Fruit fly (Drosophila melanogaster) whole organism, prepupa: ENCODE measurements around the gene CAH7.

ENCODE experiments used
- Blimp-1 ChIP-seq: fragments of 200-800 bp; sonication (Bioruptor generic); optimal IDR thresholded peaks from 3 replicates; lab custom pipeline; 2017; ENCODE audit warnings: missing biosample characterization, missing genetic modification characterization, mild to moderate bottlenecking, moderate library complexity, missing genetic modification reagents
- CG11294 ChIP-seq: fragments of 200-800 bp; sonication (Bioruptor generic); IDR thresholded peaks from 2 replicates; pipeline ENCODE4 v1.3.6; 2022; ENCODE audit warnings: missing biosample characterization, missing genetic modification characterization
- CG11762 ChIP-seq: fragments of 200-800 bp; sonication (Bioruptor generic); optimal IDR thresholded peaks from 3 replicates; lab custom pipeline; 2016; ENCODE audit warnings: missing biosample characterization, missing genetic modification characterization; ENCODE audit not compliant: insufficient read depth
- CG11902 ChIP-seq: fragments of 200-800 bp; sonication (Bioruptor generic); optimal IDR thresholded peaks from 3 replicates; lab custom pipeline; 2016; ENCODE audit warnings: missing biosample characterization, missing genetic modification characterization
- CG15336 ChIP-seq: fragments of 200-800 bp; sonication (Bioruptor generic); IDR thresholded peaks from 2 replicates; pipeline ENCODE4 v1.3.6; 2022; ENCODE audit warnings: missing biosample characterization, missing genetic modification characterization
- CG3032 ChIP-seq: fragments of 200-800 bp; optimal IDR thresholded peaks from 2 replicates; lab custom pipeline; 2019; ENCODE audit warnings: missing biosample characterization, mild to moderate bottlenecking, missing genetic modification characterization, moderate library complexity
- CG32006 ChIP-seq: fragments of 200-800 bp; sonication (Bioruptor generic); optimal IDR thresholded peaks from 3 replicates; lab custom pipeline; 2017; ENCODE audit warnings: missing biosample characterization, mild to moderate bottlenecking, missing genetic modification characterization
- CG34406 ChIP-seq: fragments of 200-800 bp; sonication (Bioruptor generic); optimal IDR thresholded peaks from 3 replicates; lab custom pipeline; 2016; ENCODE audit warnings: missing biosample characterization, missing genetic modification characterization
- CG3919 ChIP-seq: fragments of 200-800 bp; sonication (Bioruptor generic); optimal IDR thresholded peaks from 3 replicates; lab custom pipeline; 2016; ENCODE audit warnings: missing biosample characterization, missing genetic modification characterization
- CG4318 ChIP-seq: fragments of 200-800 bp; sonication (Bioruptor generic); optimal IDR thresholded peaks from 3 replicates; lab custom pipeline; 2017; ENCODE audit warnings: missing biosample characterization, mild to moderate bottlenecking, missing genetic modification characterization
- CG6163 ChIP-seq: fragments of 200-800 bp; sonication (Bioruptor generic); IDR thresholded peaks from 3 replicates; pipeline ENCODE4 v1.3.6; 2022; ENCODE audit warnings: missing biosample characterization, missing genetic modification characterization
- CG6276 ChIP-seq: fragments of 200-800 bp; sonication (Bioruptor generic); optimal IDR thresholded peaks from 2 replicates; lab custom pipeline; 2017; ENCODE audit warnings: missing biosample characterization, mild to moderate bottlenecking, missing genetic modification characterization
- CG6792 ChIP-seq: fragments of 200-800 bp; sonication (Bioruptor generic); optimal IDR thresholded peaks from 3 replicates; lab custom pipeline; 2016; ENCODE audit warnings: missing biosample characterization, missing genetic modification characterization
- CG6808 ChIP-seq: fragments of 200-800 bp; sonication (Bioruptor generic); optimal IDR thresholded peaks from 3 replicates; lab custom pipeline; 2017; ENCODE audit warnings: missing biosample characterization, missing genetic modification characterization, mild to moderate bottlenecking, moderate library complexity, missing genetic modification reagents
- CG7368 ChIP-seq: fragments of 200-800 bp; sonication (Bioruptor generic); optimal IDR thresholded peaks from 3 replicates; lab custom pipeline; 2016; ENCODE audit warnings: missing biosample characterization, missing genetic modification characterization
- CG8119 ChIP-seq: fragments of 200-800 bp; sonication (Bioruptor generic); IDR thresholded peaks from 3 replicates; pipeline ENCODE4 v1.3.6; 2022; ENCODE audit warnings: missing biosample characterization, missing genetic modification characterization
- CG8319 ChIP-seq: fragments of 200-800 bp; sonication (Bioruptor generic); optimal IDR thresholded peaks from 3 replicates; lab custom pipeline; 2016; ENCODE audit warnings: missing biosample characterization, missing genetic modification characterization
- CG8632 ChIP-seq: fragments of 200-800 bp; sonication (Bioruptor generic); optimal IDR thresholded peaks from 3 replicates; lab custom pipeline; 2016; ENCODE audit warnings: missing biosample characterization, missing genetic modification characterization
- Eip75B ChIP-seq: fragments of 200-800 bp; sonication (Bioruptor generic); optimal IDR thresholded peaks from 3 replicates; lab custom pipeline; 2016; ENCODE audit warnings: missing biosample characterization, missing genetic modification characterization
- Ets21C ChIP-seq: fragments of 200-800 bp; sonication (Bioruptor generic); optimal IDR thresholded peaks from 3 replicates; lab custom pipeline; 2016; ENCODE audit warnings: missing biosample characterization, missing genetic modification characterization
- Hr38 ChIP-seq: sonication (Bioruptor generic); optimal IDR thresholded peaks from 2 replicates; lab custom pipeline; 2016; ENCODE audit warnings: missing biosample characterization, missing genetic modification characterization
- Hr4 ChIP-seq: fragments of 200-800 bp; sonication (Bioruptor generic); optimal IDR thresholded peaks from 3 replicates; lab custom pipeline; 2016; ENCODE audit warnings: missing biosample characterization, missing genetic modification characterization
- Lpt ChIP-seq: fragments of 200-800 bp; sonication (Bioruptor generic); optimal IDR thresholded peaks from 3 replicates; lab custom pipeline; 2016; ENCODE audit warnings: missing biosample characterization, missing genetic modification characterization
- Met ChIP-seq: fragments of 200-800 bp; sonication (Bioruptor generic); optimal IDR thresholded peaks from 3 replicates; lab custom pipeline; 2016; ENCODE audit warnings: missing biosample characterization, missing genetic modification characterization
- OdsH ChIP-seq: fragments of 200-800 bp; sonication (Bioruptor generic); optimal IDR thresholded peaks from 3 replicates; lab custom pipeline; 2016; ENCODE audit warnings: missing biosample characterization, missing genetic modification characterization
- Smox ChIP-seq: fragments of 200-800 bp; sonication (Bioruptor generic); optimal IDR thresholded peaks from 3 replicates; lab custom pipeline; 2016; ENCODE audit warnings: missing biosample characterization, missing genetic modification characterization
- Sox102F ChIP-seq: fragments of 200-800 bp; sonication (Bioruptor generic); optimal IDR thresholded peaks from 2 replicates; lab custom pipeline; 2016; ENCODE audit warnings: missing biosample characterization, mild to moderate bottlenecking, missing genetic modification characterization
- Sox14 ChIP-seq: fragments of 200-800 bp; sonication (Bioruptor generic); optimal IDR thresholded peaks from 3 replicates; lab custom pipeline; 2016; ENCODE audit warnings: missing biosample characterization, missing genetic modification characterization
- Sox15 ChIP-seq: fragments of 200-800 bp; sonication (Bioruptor generic); optimal IDR thresholded peaks from 3 replicates; lab custom pipeline; 2016; ENCODE audit warnings: missing biosample characterization, missing genetic modification characterization
- acj6 ChIP-seq: fragments of 200-800 bp; sonication (Bioruptor generic); optimal IDR thresholded peaks from 3 replicates; lab custom pipeline; 2016; ENCODE audit warnings: missing biosample characterization, missing genetic modification characterization
- cyc ChIP-seq: fragments of 200-800 bp; sonication (Bioruptor generic); optimal IDR thresholded peaks from 3 replicates; lab custom pipeline; 2016; ENCODE audit warnings: missing biosample characterization, missing genetic modification characterization
- dac ChIP-seq: fragments of 200-800 bp; sonication (Bioruptor generic); optimal IDR thresholded peaks from 2 replicates; lab custom pipeline; 2017; ENCODE audit warnings: missing biosample characterization, mild to moderate bottlenecking, missing genetic modification characterization
- eg ChIP-seq: fragments of 200-800 bp; sonication (Bioruptor generic); IDR thresholded peaks from 3 replicates; pipeline ENCODE4 v1.3.6; 2022; ENCODE audit warnings: missing biosample characterization, missing genetic modification characterization
- esn ChIP-seq: fragments of 200-800 bp; sonication (Bioruptor generic); optimal IDR thresholded peaks from 2 replicates; lab custom pipeline; 2016; ENCODE audit warnings: missing biosample characterization, mild to moderate bottlenecking, missing genetic modification characterization, moderate library complexity
- fd59A ChIP-seq: fragments of 200-800 bp; sonication (Bioruptor generic); optimal IDR thresholded peaks from 2 replicates; lab custom pipeline; 2017; ENCODE audit warnings: missing biosample characterization, mild to moderate bottlenecking, missing genetic modification characterization, missing genetic modification reagents
- fkh ChIP-seq: fragments of 200-800 bp; sonication (Bioruptor generic); optimal IDR thresholded peaks from 3 replicates; lab custom pipeline; 2017; ENCODE audit warnings: missing biosample characterization, mild to moderate bottlenecking, missing genetic modification characterization, moderate library complexity
- lz ChIP-seq: fragments of 200-800 bp; sonication (Bioruptor generic); optimal IDR thresholded peaks from 3 replicates; lab custom pipeline; 2016; ENCODE audit warnings: missing biosample characterization, missing genetic modification characterization
- net ChIP-seq: fragments of 200-800 bp; sonication (Bioruptor generic); optimal IDR thresholded peaks from 3 replicates; lab custom pipeline; 2016; ENCODE audit warnings: missing biosample characterization, missing genetic modification characterization
- pdm3 ChIP-seq: fragments of 200-800 bp; sonication (Bioruptor generic); optimal IDR thresholded peaks from 3 replicates; lab custom pipeline; 2016; ENCODE audit warnings: missing biosample characterization, missing genetic modification characterization
- salr ChIP-seq, 2 experiments: fragments of 200-800 bp; sonication (Bioruptor generic); optimal IDR thresholded peaks; 3 replicates each; lab custom pipeline; 2016 to 2018; ENCODE audit warnings: missing biosample characterization in 2 of 2, missing genetic modification characterization in 2 of 2, mild to moderate bottlenecking in 1 of 2
- spab ChIP-seq: fragments of 200-800 bp; sonication (Bioruptor generic); optimal IDR thresholded peaks from 2 replicates; lab custom pipeline; 2017; ENCODE audit warnings: missing biosample characterization, mild to moderate bottlenecking, missing genetic modification characterization, missing genetic modification reagents
- ss ChIP-seq, 2 experiments: fragments of 200-800 bp; sonication (Bioruptor generic); optimal IDR thresholded peaks; 2 replicates in 1 of 2; 3 replicates in 1 of 2; lab custom pipeline; 2017 to 2018; ENCODE audit warnings: mild to moderate bottlenecking in 2 of 2, missing biosample characterization in 2 of 2, missing genetic modification characterization in 2 of 2, moderate library complexity in 1 of 2
- svp ChIP-seq: fragments of 200-800 bp; sonication (Bioruptor generic); peaks from one replicate; lab custom pipeline; 2016; ENCODE audit warnings: missing biosample characterization, missing genetic modification characterization
- topi ChIP-seq: fragments of 200-800 bp; sonication (Bioruptor generic); optimal IDR thresholded peaks from 3 replicates; lab custom pipeline; 2016; ENCODE audit warnings: missing biosample characterization, missing genetic modification characterization
- vri ChIP-seq: fragments of 200-800 bp; sonication (Bioruptor generic); optimal IDR thresholded peaks from 3 replicates; lab custom pipeline; 2016; ENCODE audit warnings: missing biosample characterization, mild to moderate bottlenecking, missing genetic modification characterization

Gene CAH7

DNA sequence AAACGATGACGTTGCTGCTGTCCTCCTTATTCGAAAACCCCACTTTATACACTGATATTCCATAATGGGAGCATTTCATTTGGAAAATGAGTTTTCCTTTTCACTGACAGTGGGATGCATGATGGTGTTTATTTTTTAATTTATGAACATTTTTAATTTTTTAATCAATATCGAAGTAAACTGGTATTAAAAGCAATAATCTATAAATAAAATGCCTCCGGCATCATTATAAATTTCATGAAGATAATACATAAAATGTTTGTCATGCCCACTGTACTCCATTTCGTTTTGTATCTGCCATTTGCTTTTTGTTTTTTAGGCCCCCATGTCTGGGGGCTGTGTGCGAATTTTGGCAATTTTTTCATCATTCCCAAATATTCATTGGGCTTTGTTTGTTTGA is 18.1 kb downstream of the CAH7 start (continued):
- TF ChIP-seq CG8119 (GFP tag; lab: Robert Waterston, UW) (peak; percentile 92), CG7368 (GFP tag; lab: Kevin White, UChicago) (no peak), net (GFP tag; lab: Kevin White, UChicago) (peak; percentile 78), vri (GFP tag; lab: Kevin White, UChicago) (peak; percentile 16), Ets21C (GFP tag; lab: Kevin White, UChicago) (peak; percentile 26), CG11294 (GFP tag; lab: Robert Waterston, UW) (peak; percentile 52), Sox102F (peak; percentile 60), CG8319 (GFP tag; lab: Kevin White, UChicago) (peak; percentile 51), CG8632 (GFP tag; lab: Kevin White, UChicago) (peak; percentile 58), lz (peak; percentile 65), Hr4 (GFP tag; lab: Kevin White, UChicago) (peak; percentile 89), salr (GFP tag; optimal IDR thresholded peaks at IDR 0.05; lab: Kevin White, UChicago) (peak in 1 of 2 experiments; percentile 67)

DNA sequence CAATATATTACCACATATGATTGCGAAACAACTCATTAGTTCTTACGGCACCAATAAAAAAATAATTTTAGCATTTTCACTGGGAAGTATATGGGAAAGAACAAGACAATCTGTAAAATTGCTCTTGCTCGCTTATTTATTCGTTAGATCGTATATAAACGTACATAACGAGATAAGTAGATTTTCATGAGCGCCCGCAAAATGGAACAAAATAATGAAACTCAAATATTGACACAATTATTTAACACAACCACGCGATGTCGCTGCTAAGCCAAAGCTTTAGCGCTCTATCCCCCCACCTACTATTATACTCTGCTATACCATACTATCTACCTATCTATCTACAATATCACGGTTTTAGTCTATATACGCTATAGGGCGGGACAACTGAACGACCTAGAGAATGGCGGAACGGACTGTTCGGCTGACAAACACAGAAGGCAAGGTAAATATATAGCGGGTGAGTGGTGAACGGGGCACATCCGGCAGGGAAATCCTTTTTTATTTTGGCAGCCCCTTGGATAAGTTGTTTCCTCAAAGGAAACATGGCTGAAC is 19.0 kb downstream of the CAH7 start:
- TF ChIP-seq Met (GFP tag; lab: Kevin White, UChicago), result no peak
- peak; percentile 80 for TF ChIP-seq fkh
- TF ChIP-seq, all 60 proteins: peak for 1

DNA sequence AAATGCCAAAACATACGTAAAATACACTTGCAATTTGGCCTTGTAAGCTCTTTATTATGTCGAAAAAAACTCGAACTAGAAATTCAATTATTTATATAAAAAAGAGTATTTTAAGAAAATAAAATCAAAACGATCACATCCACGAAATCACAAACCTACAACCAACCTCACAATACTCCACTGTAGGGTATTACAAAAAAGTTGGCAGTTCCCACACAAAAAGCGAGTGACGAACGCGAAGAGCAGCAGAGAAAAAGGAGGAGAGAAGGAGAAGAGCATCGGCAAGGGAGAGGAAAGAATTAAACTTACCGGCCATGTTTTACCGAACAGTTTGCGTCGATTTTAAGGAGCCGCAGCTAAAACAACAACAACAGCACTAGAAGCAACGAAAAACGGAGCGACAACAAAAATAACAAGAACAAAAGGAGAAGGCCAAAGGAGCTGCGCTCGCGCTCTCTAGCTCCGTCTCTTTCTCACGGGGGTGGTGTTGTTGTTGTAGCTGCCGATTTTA is 20.9 kb downstream of the CAH7 start:
- TF ChIP-seq Sox102F, result peak; percentile 55
- no peak for TF ChIP-seq Lpt (GFP tag; lab: Kevin White, UChicago)
- peak; percentile 48 for TF ChIP-seq Smox (GFP tag; lab: Kevin White, UChicago)
- TF ChIP-seq svp (GFP tag; lab: Kevin White, UChicago), result peak; percentile 71
- peak in 1 of 2 experiments; percentile 37 for TF ChIP-seq ss (GFP tag; optimal IDR thresholded peaks at IDR 0.05; lab: Kevin White, UChicago)
- TF ChIP-seq cyc (GFP tag; lab: Kevin White, UChicago), result peak; percentile 15
- TF ChIP-seq dac (GFP tag; lab: Kevin White, UChicago), result no peak
- no peak for TF ChIP-seq vri (GFP tag; lab: Kevin White, UChicago)
- peak; percentile 10 for TF ChIP-seq CG34406 (GFP tag; lab: Kevin White, UChicago)
- TF ChIP-seq topi (GFP tag; lab: Kevin White, UChicago), result peak; percentile 41
- TF ChIP-seq Hr38 (GFP tag; lab: Kevin White, UChicago), result no peak
- TF ChIP-seq CG11902 (GFP tag; lab: Kevin White, UChicago), result no peak
- no peak for TF ChIP-seq fkh
- peak; percentile 46 for TF ChIP-seq Met (GFP tag; lab: Kevin White, UChicago)
- peak; percentile 51 for TF ChIP-seq CG8632 (GFP tag; lab: Kevin White, UChicago)
- TF ChIP-seq Sox15, result no peak
- TF ChIP-seq Eip75B (GFP tag; lab: Kevin White, UChicago), result peak; percentile 4
- peak; percentile 66 for TF ChIP-seq eg (GFP tag; lab: Robert Waterston, UW)
- TF ChIP-seq Ets21C (GFP tag; lab: Kevin White, UChicago), result no peak
- TF ChIP-seq CG15336 (GFP tag; lab: Robert Waterston, UW), result no peak
- no peak for TF ChIP-seq Blimp-1 (GFP tag; lab: Kevin White, UChicago)
- no peak for TF ChIP-seq Sox14 (GFP tag; lab: Kevin White, UChicago)
- TF ChIP-seq CG6276, result peak; percentile 15
- TF ChIP-seq CG6808 (GFP tag; lab: Kevin White, UChicago), result peak; percentile 30
- TF ChIP-seq esn (GFP tag; lab: Kevin White, UChicago), result peak; percentile 51
- no peak for TF ChIP-seq CG3032 (tag; lab: Kevin White, UChicago)
- TF ChIP-seq pdm3 (GFP tag; lab: Kevin White, UChicago), result peak; percentile 49
- no peak for TF ChIP-seq CG11762 (GFP tag; lab: Kevin White, UChicago)
- TF ChIP-seq CG32006 (GFP tag; lab: Kevin White, UChicago), result peak; percentile 52
- no peak for TF ChIP-seq fd59A
- TF ChIP-seq CG8319 (GFP tag; lab: Kevin White, UChicago), result no peak
- TF ChIP-seq lz, result peak; percentile 30
- peak; percentile 46 for TF ChIP-seq Hr4 (GFP tag; lab: Kevin White, UChicago)
- no peak for TF ChIP-seq spab (GFP tag; lab: Kevin White, UChicago)
- peak; percentile 52 for TF ChIP-seq CG3919 (GFP tag; lab: Kevin White, UChicago)
- peak; percentile 45 for TF ChIP-seq OdsH (GFP tag; lab: Kevin White, UChicago)
- peak; percentile 24 for TF ChIP-seq CG6792 (GFP tag; lab: Kevin White, UChicago)
- TF ChIP-seq acj6, result peak; percentile 53
- 0 out of 2 replicates have a peak, but pooled peaks have one; percentile 9 for TF ChIP-seq CG11294 (GFP tag; lab: Robert Waterston, UW)
- no peak for TF ChIP-seq CG4318 (GFP tag; lab: Kevin White, UChicago)
- peak; percentile 63 for TF ChIP-seq CG6163 (GFP tag; lab: Robert Waterston, UW)
